Worm (Caenorhabditis elegans) whole organism, young adult: ENCODE data around the gene col-14.
A peak's percentile ranks its signal among the peaks of the same experiment; 100 is the strongest.

Source experiments
- F10E7.11 ChIP-seq: sonication (generic microtip); optimal IDR thresholded peaks from 2 replicates; lab custom pipeline; 2017; ENCODE audit warnings: mild to moderate bottlenecking, missing genetic modification characterization, moderate library complexity, missing compliant biosample characterization
- F22D6.2 ChIP-seq: sonication (generic microtip); optimal IDR thresholded peaks from 2 replicates; lab custom pipeline; 2016; ENCODE audit warnings: mild to moderate bottlenecking, missing genetic modification characterization, missing compliant biosample characterization
- F23B12.7 ChIP-seq: sonication (generic microtip); optimal IDR thresholded peaks from 2 replicates; lab custom pipeline; 2017; ENCODE audit warnings: missing genetic modification characterization, mild to moderate bottlenecking, missing compliant biosample characterization, antibody characterized with exemption, moderate library complexity; ENCODE audit not compliant: insufficient read depth
- F33H1.4 ChIP-seq: fragments of 200-800 bp; sonication (Bioruptor generic); IDR thresholded peaks from 2 replicates; pipeline ENCODE4 v1.3.6; 2022; ENCODE audit warnings: missing genetic modification reagents, missing genetic modification characterization, missing compliant biosample characterization
- F37B4.10 ChIP-seq: fragments of 200-800 bp; sonication (Bioruptor generic); IDR thresholded peaks from 2 replicates; pipeline ENCODE4 v1.3.6; 2022; ENCODE audit warnings: missing genetic modification characterization, missing compliant biosample characterization
- F49E8.2 ChIP-seq: sonication (generic microtip); optimal IDR thresholded peaks from 3 replicates; lab custom pipeline; 2017; ENCODE audit warnings: missing genetic modification characterization, mild to moderate bottlenecking, missing compliant biosample characterization, antibody characterized with exemption, moderate library complexity; ENCODE audit not compliant: insufficient read depth
- F57C9.4 ChIP-seq: sonication (generic microtip); optimal IDR thresholded peaks from 2 replicates; lab custom pipeline; 2017; ENCODE audit warnings: mild to moderate bottlenecking, missing genetic modification characterization, missing compliant biosample characterization
- K12H6.12 ChIP-seq: fragments of 200-800 bp; sonication (Bioruptor generic); optimal IDR thresholded peaks from 2 replicates; lab custom pipeline; 2018; ENCODE audit warnings: mild to moderate bottlenecking, missing genetic modification characterization, missing compliant biosample characterization
- aptf-2 ChIP-seq: fragments of 200-800 bp; sonication (Bioruptor generic); conservative IDR thresholded peaks from 2 replicates; pipeline ENCODE4 v1.3.6; 2022; ENCODE audit warnings: missing genetic modification reagents, missing genetic modification characterization, missing compliant biosample characterization
- atf-7 ChIP-seq: sonication (generic microtip); optimal IDR thresholded peaks from 2 replicates; lab custom pipeline; 2017; ENCODE audit warnings: mild to moderate bottlenecking, missing genetic modification characterization, missing compliant biosample characterization
- bed-2 ChIP-seq: fragments of 200-800 bp; sonication (Bioruptor generic); IDR thresholded peaks from 2 replicates; pipeline ENCODE4 v1.3.6; 2022; ENCODE audit warnings: missing genetic modification reagents, missing genetic modification characterization, missing compliant biosample characterization
- ccch-3 ChIP-seq: fragments of 200-800 bp; sonication (Bioruptor generic); optimal IDR thresholded peaks from 2 replicates; lab custom pipeline; 2018; ENCODE audit warnings: mild to moderate bottlenecking, missing genetic modification characterization, missing compliant biosample characterization
- cebp-1 ChIP-seq, 2 experiments: fragments of 200-800 bp in 1 of 2; sonication (Bioruptor generic) in 1 of 2; sonication (generic microtip) in 1 of 2; IDR thresholded peaks in 1 of 2; optimal IDR thresholded peaks in 1 of 2; 2 replicates each; pipeline versions ENCODE4 v1.3.6 to Lab custom; 2017 to 2022; ENCODE audit warnings: missing compliant biosample characterization in 2 of 2, missing genetic modification characterization in 2 of 2, mild to moderate bottlenecking in 1 of 2, missing genetic modification reagents in 1 of 2, moderate library complexity in 1 of 2
- ceh-100 ChIP-seq: fragments of 200-800 bp; sonication (Bioruptor generic); IDR thresholded peaks from 2 replicates; pipeline ENCODE4 v1.3.6; 2022; ENCODE audit warnings: missing genetic modification reagents, missing genetic modification characterization, missing compliant biosample characterization
- ceh-27 ChIP-seq: fragments of 200-800 bp; sonication (Bioruptor generic); optimal IDR thresholded peaks from 2 replicates; lab custom pipeline; 2018; ENCODE audit warnings: mild to moderate bottlenecking, missing genetic modification characterization, moderate library complexity, missing compliant biosample characterization
- ceh-79 ChIP-seq: sonication (generic microtip); optimal IDR thresholded peaks from 2 replicates; lab custom pipeline; 2017; ENCODE audit warnings: mild to moderate bottlenecking, missing genetic modification characterization, missing compliant biosample characterization
- ceh-91 ChIP-seq: fragments of 200-800 bp; sonication (Bioruptor generic); IDR thresholded peaks from 2 replicates; pipeline ENCODE4 v1.3.6; 2022; ENCODE audit warnings: missing genetic modification reagents, missing genetic modification characterization, missing compliant biosample characterization
- chd-7 ChIP-seq: sonication (generic microtip); optimal IDR thresholded peaks from 2 replicates; lab custom pipeline; 2016; ENCODE audit warnings: mild to moderate bottlenecking, missing genetic modification characterization, moderate library complexity, missing compliant biosample characterization
- dox-1 ChIP-seq: fragments of 200-800 bp; sonication (Bioruptor generic); IDR thresholded peaks from 2 replicates; pipeline ENCODE4 v1.3.6; 2022; ENCODE audit warnings: missing genetic modification reagents, missing genetic modification characterization, missing compliant biosample characterization
- egl-18 ChIP-seq: fragments of 200-800 bp; sonication (Bioruptor generic); IDR thresholded peaks from 2 replicates; pipeline ENCODE4 v1.3.6; 2022; ENCODE audit warnings: missing genetic modification reagents, missing genetic modification characterization, missing compliant biosample characterization
- fkh-3 ChIP-seq: sonication (generic microtip); optimal IDR thresholded peaks from 2 replicates; lab custom pipeline; 2016; ENCODE audit warnings: mild to moderate bottlenecking, missing genetic modification characterization, missing compliant biosample characterization
- hmg-1.2 ChIP-seq: fragments of 200-800 bp; sonication (Bioruptor generic); IDR thresholded peaks from 2 replicates; pipeline ENCODE4 v1.3.6; 2022; ENCODE audit warnings: missing genetic modification reagents, missing genetic modification characterization, missing compliant biosample characterization
- hrde-1 ChIP-seq: sonication (generic microtip); optimal IDR thresholded peaks from 2 replicates; lab custom pipeline; 2016; ENCODE audit warnings: missing genetic modification characterization, mild to moderate bottlenecking, missing compliant biosample characterization, moderate library complexity, missing genotype, missing genetic modification reagents, borderline replicate concordance
- hsf-1 ChIP-seq: fragments of 200-800 bp; sonication (Bioruptor generic); IDR thresholded peaks from 2 replicates; pipeline ENCODE4 v1.3.6; 2022; ENCODE audit warnings: missing genetic modification reagents, missing genetic modification characterization, missing compliant biosample characterization
- lin-35 ChIP-seq, 3 experiments: fragments of 150-350 bp in 2 of 3; sonication (generic microtip) in 1 of 3; optimal IDR thresholded peaks; 2 replicates each; lab custom pipeline; 2014 to 2018; ENCODE audit warnings: missing biosample characterization in 3 of 3, missing genetic modification characterization in 3 of 3, missing genetic modification reagents in 3 of 3
- lin-40 ChIP-seq: sonication (generic microtip); optimal IDR thresholded peaks from 2 replicates; lab custom pipeline; 2016; ENCODE audit warnings: missing genetic modification characterization, mild to moderate bottlenecking, missing compliant biosample characterization, missing genotype, missing genetic modification reagents
- lsl-1 ChIP-seq: fragments of 200-800 bp; sonication (Bioruptor generic); optimal IDR thresholded peaks from 2 replicates; lab custom pipeline; 2018; ENCODE audit warnings: mild to moderate bottlenecking, missing genetic modification characterization, moderate library complexity, missing compliant biosample characterization
- lsy-27 ChIP-seq: sonication (generic microtip); optimal IDR thresholded peaks from 2 replicates; lab custom pipeline; 2017; ENCODE audit warnings: missing genetic modification characterization, mild to moderate bottlenecking, missing compliant biosample characterization, antibody characterized with exemption, missing genotype, borderline replicate concordance; ENCODE audit not compliant: insufficient read depth
- madf-6 ChIP-seq: fragments of 200-800 bp; sonication (Bioruptor generic); IDR thresholded peaks from 2 replicates; pipeline ENCODE4 v1.3.6; 2022; ENCODE audit warnings: missing genetic modification reagents, missing genetic modification characterization, missing compliant biosample characterization
- mes-4 ChIP-seq: sonication (generic microtip); optimal IDR thresholded peaks from 2 replicates; lab custom pipeline; 2016; ENCODE audit warnings: missing genotype, missing genetic modification characterization, missing compliant biosample characterization
- mxl-1 ChIP-seq: sonication (generic microtip); optimal IDR thresholded peaks from 2 replicates; lab custom pipeline; 2016; ENCODE audit warnings: missing genetic modification characterization, missing compliant biosample characterization
- nfyb-1 ChIP-seq: fragments of 200-800 bp; sonication (Bioruptor generic); IDR thresholded peaks from 2 replicates; pipeline ENCODE4 v1.3.6; 2022; ENCODE audit warnings: missing genetic modification reagents, missing genetic modification characterization, missing compliant biosample characterization
- nhr-179 ChIP-seq: sonication (generic microtip); optimal IDR thresholded peaks from 2 replicates; lab custom pipeline; 2016; ENCODE audit warnings: mild to moderate bottlenecking, missing genetic modification characterization, missing compliant biosample characterization
- nhr-80 ChIP-seq: sonication (generic microtip); optimal IDR thresholded peaks from 2 replicates; lab custom pipeline; 2016; ENCODE audit warnings: missing genetic modification characterization, missing compliant biosample characterization
- pbrm-1 ChIP-seq: fragments of 200-800 bp; sonication (Bioruptor generic); IDR thresholded peaks from 2 replicates; pipeline ENCODE4 v1.3.6; 2022; ENCODE audit warnings: missing genetic modification reagents, missing genetic modification characterization, missing compliant biosample characterization
- rcor-1 ChIP-seq: fragments of 200-800 bp; sonication (Bioruptor generic); IDR thresholded peaks from 2 replicates; pipeline ENCODE4 v1.3.6; 2022; ENCODE audit warnings: missing genetic modification reagents, missing genetic modification characterization, missing compliant biosample characterization
- rec-8 ChIP-seq, 2 experiments: sonication (generic microtip); optimal IDR thresholded peaks; 2 replicates each; lab custom pipeline; 2016; ENCODE audit warnings: mild to moderate bottlenecking in 2 of 2, missing genetic modification characterization in 2 of 2, missing genetic modification reagents in 2 of 2, missing genotype in 2 of 2, missing biosample characterization in 1 of 2, missing compliant biosample characterization in 1 of 2, moderate library complexity in 1 of 2
- snpc-1.3 ChIP-seq: sonication (generic microtip); optimal IDR thresholded peaks from 2 replicates; lab custom pipeline; 2017; ENCODE audit warnings: missing genetic modification characterization, mild to moderate bottlenecking, missing compliant biosample characterization, antibody characterized with exemption, moderate library complexity, missing genotype, missing genetic modification reagents; ENCODE audit not compliant: insufficient read depth
- sptf-2 ChIP-seq: fragments of 200-800 bp; sonication (Bioruptor generic); optimal IDR thresholded peaks from 2 replicates; lab custom pipeline; 2018; ENCODE audit warnings: mild to moderate bottlenecking, missing genetic modification characterization, missing compliant biosample characterization
- zim-3 ChIP-seq: sonication (generic microtip); optimal IDR thresholded peaks from 2 replicates; lab custom pipeline; 2017; ENCODE audit warnings: mild to moderate bottlenecking, missing genetic modification characterization, moderate library complexity, missing compliant biosample characterization
- ztf-22 ChIP-seq: fragments of 200-800 bp; sonication (Bioruptor generic); optimal IDR thresholded peaks from 2 replicates; lab custom pipeline; 2018; ENCODE audit warnings: mild to moderate bottlenecking, missing genetic modification characterization, moderate library complexity, missing compliant biosample characterization
- ztf-26 ChIP-seq: sonication (generic microtip); optimal IDR thresholded peaks from 2 replicates; lab custom pipeline; 2017; ENCODE audit warnings: missing genetic modification characterization, missing compliant biosample characterization

col-14 gene

DNA sequence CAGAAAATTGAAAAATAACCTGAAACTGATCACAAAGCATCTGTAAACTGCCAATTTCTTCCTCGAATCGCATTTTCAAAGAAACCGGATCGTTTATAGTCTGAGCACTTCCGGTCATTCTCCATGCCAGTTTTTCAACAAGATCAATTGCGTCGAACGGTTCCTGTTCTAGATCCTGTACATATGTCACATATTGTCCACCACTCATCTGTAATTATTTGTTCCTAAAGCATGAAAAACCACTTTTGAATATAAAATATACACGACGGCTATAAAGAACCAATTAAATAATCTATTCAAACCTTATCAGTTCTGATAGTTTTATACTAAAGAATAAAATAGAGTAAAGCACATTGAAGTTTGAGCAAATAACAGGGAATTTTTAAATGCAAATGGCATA is 29.1 kb downstream of the col-14 start, which contains the start of gene sec-10 (continued):
- no peak for TF ChIP-seq lsy-27 (tag; lab: Kevin White, UChicago)
- TF ChIP-seq mes-4 (tag; lab: Kevin White, UChicago), result no peak
- no peak for TF ChIP-seq ceh-79
- TF ChIP-seq F37B4.10, result no peak
- no peak for TF ChIP-seq rcor-1

- no peak for TF ChIP-seq pbrm-1 (GFP tag; lab: Robert Waterston, UW)
- TF ChIP-seq hsf-1 (GFP tag; lab: Robert Waterston, UW), result 0 out of 2 replicates have a peak, but pooled peaks have one; percentile 44
- peak; percentile 63 for TF ChIP-seq nhr-80 (tag; lab: Kevin White, UChicago)
- TF ChIP-seq sptf-2 (GFP tag; lab: Kevin White, UChicago), result no peak
- no peak for TF ChIP-seq ztf-26
- no peak for TF ChIP-seq F10E7.11
- TF ChIP-seq, all 124 proteins: peak for 2
Measured at ce11 chrIV:7783801-7784411, 30.7 kb downstream of the col-14 start, which contains the start of gene tag-321. TSS of gene tag-321 (minus strand) at chrIV:7783851.

- TF ChIP-seq ccch-3, result no peak
- peak; percentile 62; the same call in 1 of the 2 replicates for TF ChIP-seq nfyb-1 (GFP tag; lab: Robert Waterston, UW)
- no peak for TF ChIP-seq cebp-1 (GFP tag; IDR thresholded peaks at IDR 0.05; lab: Robert Waterston, UW)
- peak; percentile 41 for TF ChIP-seq cebp-1 (tag; optimal IDR thresholded peaks at IDR 0.05; lab: Kevin White, UChicago)
- peak; percentile 39 for TF ChIP-seq F49E8.2
- peak; percentile 1 for TF ChIP-seq ceh-27 (GFP tag; lab: Kevin White, UChicago)
- TF ChIP-seq pbrm-1 (GFP tag; lab: Robert Waterston, UW), result 0 out of 2 replicates have a peak, but pooled peaks have one; percentile 30
- no peak for TF ChIP-seq ceh-91 (GFP tag; lab: Robert Waterston, UW)
- TF ChIP-seq lin-35 (GFP tag; optimal IDR thresholded peaks at IDR 0.05; lab: Kevin White, UChicago), result peak in 1 of 3 experiments; percentile 62
- TF ChIP-seq aptf-2 (GFP tag; lab: Robert Waterston, UW), result no peak
- TF ChIP-seq ceh-100 (GFP tag; lab: Robert Waterston, UW), result 0 out of 2 replicates have a peak, but pooled peaks have one; percentile 24
- TF ChIP-seq egl-18 (GFP tag; lab: Robert Waterston, UW), result no peak
- TF ChIP-seq K12H6.12 (tag; lab: Kevin White, UChicago), result no peak
- TF ChIP-seq F37B4.10, result no peak
- TF ChIP-seq lsl-1, result peak; percentile 19
- TF ChIP-seq rec-8 (tag; optimal IDR thresholded peaks at IDR 0.05; lab: Kevin White, UChicago), result no peak
- peak; percentile 47; the same call in 1 of the 2 replicates for TF ChIP-seq F33H1.4
- TF ChIP-seq ceh-79, result no peak
- no peak for TF ChIP-seq mxl-1 (tag; lab: Kevin White, UChicago)
- no peak for TF ChIP-seq nhr-179 (tag; lab: Kevin White, UChicago)
- no peak for TF ChIP-seq F57C9.4 (tag; lab: Kevin White, UChicago)
- no peak for TF ChIP-seq bed-2 (GFP tag; lab: Robert Waterston, UW)
- TF ChIP-seq madf-6 (GFP tag; lab: Robert Waterston, UW), result peak; percentile 59
- no peak for TF ChIP-seq hrde-1 (tag; lab: Kevin White, UChicago)
- TF ChIP-seq dox-1 (GFP tag; lab: Robert Waterston, UW), result 0 out of 2 replicates have a peak, but pooled peaks have one; percentile 26
- no peak for TF ChIP-seq ztf-22 (GFP tag; lab: Kevin White, UChicago)
- no peak for TF ChIP-seq F22D6.2 (tag; lab: Kevin White, UChicago)
- TF ChIP-seq chd-7 (tag; lab: Kevin White, UChicago), result no peak
- TF ChIP-seq atf-7, result no peak
- TF ChIP-seq hmg-1.2 (GFP tag; lab: Robert Waterston, UW), result 0 out of 2 replicates have a peak, but pooled peaks have one; percentile 6
- TF ChIP-seq snpc-1.3, result peak; percentile 58
- TF ChIP-seq zim-3, result no peak
- TF ChIP-seq F23B12.7 (tag; lab: Kevin White, UChicago), result peak; percentile 28
- TF ChIP-seq fkh-3 (tag; lab: Kevin White, UChicago), result no peak
- peak; percentile 41 for TF ChIP-seq lin-40
Measured at ce11 chrIV:7785506-7786065, 32.4 kb downstream of the col-14 start, which contains the start of gene tag-322. TSS of gene tag-322 (minus strand) at chrIV:7785556.
